Worm (Caenorhabditis elegans): ENCODE results near the gene F14D7.2.

F14D7.2 gene

DNA sequence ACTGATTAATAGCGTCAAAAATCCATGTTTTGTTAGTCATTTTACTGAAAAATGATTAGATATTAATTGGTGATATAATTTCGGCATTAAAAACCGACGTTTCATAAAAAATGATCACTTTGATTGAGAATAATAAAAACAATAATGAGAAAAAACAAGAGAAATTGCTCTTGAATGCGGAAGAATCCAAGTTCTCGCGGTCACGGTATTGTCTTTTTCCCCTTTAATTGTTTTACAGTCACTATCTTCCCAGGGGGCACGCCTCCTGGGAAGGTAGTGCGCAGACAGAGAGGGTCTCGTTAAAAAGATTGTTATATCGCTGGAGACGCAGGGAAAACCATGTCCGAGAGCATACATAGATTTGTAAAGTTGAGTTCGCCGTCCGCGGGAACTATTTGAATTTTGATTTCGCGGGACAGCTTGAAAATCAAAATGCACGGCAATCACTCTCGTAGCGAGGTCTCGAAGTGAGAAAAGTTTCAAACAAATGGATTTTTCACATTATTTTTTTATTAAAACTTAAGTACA, at the start of gene F14D7.2:
TSS of gene F14D7.2 (minus strand) at position 51 of the 528 bp plus-strand sequence.
- TF ChIP-seq lsy-2 (tag; optimal IDR thresholded peaks at IDR 0.05), result no peak
- no peak for TF ChIP-seq ama-1 (optimal IDR thresholded peaks at IDR 0.05)
- TF ChIP-seq nhr-12 (tag; optimal IDR thresholded peaks at IDR 0.05), result no peak
- TF ChIP-seq mbf-1 (tag; optimal IDR thresholded peaks at IDR 0.05), result no peak
- TF ChIP-seq sma-9 (GFP tag; optimal IDR thresholded peaks at IDR 0.05), result no peak
- TF ChIP-seq sma-9 (tag; optimal IDR thresholded peaks at IDR 0.05), result no peak
- TF ChIP-seq C34F6.9 (tag; optimal IDR thresholded peaks at IDR 0.05), result no peak
- TF ChIP-seq unc-62 (GFP tag; optimal IDR thresholded peaks at IDR 0.05), result no peak
- no peak for TF ChIP-seq elt-3 (tag; optimal IDR thresholded peaks at IDR 0.05)
- no peak for TF ChIP-seq peb-1 (tag; optimal IDR thresholded peaks at IDR 0.05)
- no peak for TF ChIP-seq nhr-237 (tag; optimal IDR thresholded peaks at IDR 0.05)
- TF ChIP-seq unc-39 (tag; optimal IDR thresholded peaks at IDR 0.05), result no peak
- TF ChIP-seq egl-27 (tag; optimal IDR thresholded peaks at IDR 0.05), result no peak
- TF ChIP-seq nhr-21 (tag; optimal IDR thresholded peaks at IDR 0.05), result no peak
- TF ChIP-seq blmp-1 (tag; optimal IDR thresholded peaks at IDR 0.05; ENCODE audit: insufficient read depth), result no peak
- TF ChIP-seq zag-1 (tag; optimal IDR thresholded peaks at IDR 0.05), result no peak

DNA sequence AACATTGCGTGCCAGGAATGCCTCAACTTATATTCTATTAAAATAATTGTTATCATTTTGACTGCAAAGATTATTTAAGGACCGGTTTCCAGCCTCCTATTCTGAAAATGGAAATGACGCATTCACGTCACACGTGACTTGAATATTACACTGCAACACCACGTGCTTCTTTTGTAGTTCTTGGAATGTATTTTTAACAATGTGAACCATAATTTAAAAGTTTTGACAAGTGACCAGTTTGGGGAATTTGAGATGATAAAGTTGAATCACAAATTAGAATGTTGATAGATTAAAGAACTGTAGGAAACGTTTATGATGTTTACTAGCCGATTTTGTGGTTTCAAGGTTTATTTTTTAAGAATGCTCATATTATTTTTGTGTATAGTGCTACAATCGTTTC, 48.2 kb upstream of the F14D7.2 start, which contains the start of gene F47B8.10:
TSS of gene F47B8.10 (plus strand) at position 301 of the 400 bp plus-strand sequence.
- TF ChIP-seq nhr-237 (tag; optimal IDR thresholded peaks at IDR 0.05) (no peak), nhr-77 (tag; optimal IDR thresholded peaks at IDR 0.05) (no peak), nhr-129 (tag; optimal IDR thresholded peaks at IDR 0.05) (no peak), R02D3.7 (tag; optimal IDR thresholded peaks at IDR 0.05) (no peak), C34F6.9 (tag; optimal IDR thresholded peaks at IDR 0.05) (no peak), ZK546.5 (tag; optimal IDR thresholded peaks at IDR 0.05) (no peak), nhr-12 (tag; optimal IDR thresholded peaks at IDR 0.05) (no peak), peb-1 (tag; optimal IDR thresholded peaks at IDR 0.05) (no peak), nhr-6 (tag; optimal IDR thresholded peaks at IDR 0.05) (no peak), mdl-1 (tag; optimal IDR thresholded peaks at IDR 0.05) (no peak), lsy-2 (tag; optimal IDR thresholded peaks at IDR 0.05) (no peak), blmp-1 (tag; optimal IDR thresholded peaks at IDR 0.05; ENCODE audit: insufficient read depth) (no peak), mab-5 (tag; optimal IDR thresholded peaks at IDR 0.05) (no peak), zag-1 (tag; optimal IDR thresholded peaks at IDR 0.05) (no peak), sem-4 (tag; optimal IDR thresholded peaks at IDR 0.05) (no peak), dmd-4 (tag; optimal IDR thresholded peaks at IDR 0.05) (no peak), lin-13 (GFP tag; optimal IDR thresholded peaks at IDR 0.05) (no peak)

- TF ChIP-seq nhr-77 (tag; optimal IDR thresholded peaks at IDR 0.05) (no peak), blmp-1 (tag; optimal IDR thresholded peaks at IDR 0.05; ENCODE audit: insufficient read depth) (no peak), skn-1 (tag; optimal IDR thresholded peaks at IDR 0.05) (no peak), peb-1 (tag; optimal IDR thresholded peaks at IDR 0.05) (no peak), nhr-21 (tag; optimal IDR thresholded peaks at IDR 0.05) (no peak)
Observed at ce11 chrV:14336655-14337054, 43.1 kb upstream of the F14D7.2 start, which contains the start of gene srm-6. srm-6 (plus strand) TSS chrV:14336955.

- TF ChIP-seq sma-3 (GFP tag; optimal IDR thresholded peaks at IDR 0.05) (no peak), R02D3.7 (tag; optimal IDR thresholded peaks at IDR 0.05) (no peak), ZK546.5 (tag; optimal IDR thresholded peaks at IDR 0.05) (no peak), ceh-16 (tag; optimal IDR thresholded peaks at IDR 0.05) (no peak), nhr-6 (tag; optimal IDR thresholded peaks at IDR 0.05) (no peak), blmp-1 (tag; optimal IDR thresholded peaks at IDR 0.05; ENCODE audit: insufficient read depth) (no peak), crh-2 (tag; optimal IDR thresholded peaks at IDR 0.05) (no peak), snpc-4 (tag; optimal IDR thresholded peaks at IDR 0.05) (no peak), aly-2 (tag; optimal IDR thresholded peaks at IDR 0.05) (no peak), lin-11 (tag; optimal IDR thresholded peaks at IDR 0.05) (no peak), nhr-12 (tag; optimal IDR thresholded peaks at IDR 0.05) (no peak)
Observed at ce11 chrV:14334901-14335300, 41.4 kb upstream of the F14D7.2 start, which contains the start of gene srm-5. srm-5 (plus strand) TSS chrV:14335201.

DNA sequence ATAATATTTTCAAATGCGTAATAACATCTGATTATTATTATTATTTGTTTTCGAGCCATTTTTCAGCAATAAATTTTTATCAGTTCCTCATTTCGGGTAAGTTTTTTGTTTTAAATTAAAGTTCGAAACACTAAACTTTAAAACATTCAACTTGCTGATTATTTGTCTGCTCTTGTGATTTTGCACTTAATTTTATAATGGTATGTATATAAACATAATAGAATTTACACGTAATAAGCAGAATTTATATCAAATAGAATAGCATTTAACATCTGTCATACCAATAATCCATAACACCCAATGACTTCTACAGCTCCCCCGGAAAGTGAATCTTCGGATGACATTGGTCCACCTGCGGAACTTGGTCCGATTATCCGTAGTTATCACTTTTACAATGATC, 39.6 kb upstream of the F14D7.2 start, which contains the start of gene srm-4:
TSS of gene srm-4 (plus strand) at position 301 of the 400 bp plus-strand sequence.
- TF ChIP-seq unc-55 (GFP tag; optimal IDR thresholded peaks at IDR 0.05) (no peak), snpc-4 (tag; optimal IDR thresholded peaks at IDR 0.05) (no peak), ztf-4 (tag; optimal IDR thresholded peaks at IDR 0.05) (no peak), fos-1 (tag; optimal IDR thresholded peaks at IDR 0.05) (no peak), lin-39 (tag; optimal IDR thresholded peaks at IDR 0.05) (no peak), dmd-4 (tag; optimal IDR thresholded peaks at IDR 0.05) (no peak), mab-5 (tag; optimal IDR thresholded peaks at IDR 0.05) (no peak), crh-2 (tag; optimal IDR thresholded peaks at IDR 0.05) (no peak), sma-3 (GFP tag; optimal IDR thresholded peaks at IDR 0.05) (no peak), nhr-25 (tag; optimal IDR thresholded peaks at IDR 0.05) (no peak), Y55F3AM.14 (GFP tag; optimal IDR thresholded peaks at IDR 0.05) (no peak)
